Worm (Caenorhabditis elegans) whole organism, L1 larva: ENCODE results near the gene toh-1.
A peak's percentile ranks its signal among the peaks of the same experiment; 100 is the strongest.

ENCODE experiments used
- C16A3.4 ChIP-seq: fragments of 150-350 bp; optimal IDR thresholded peaks from 2 replicates; lab custom pipeline; 2014; ENCODE audit warnings: missing biosample characterization, missing genetic modification characterization
- C34B4.2 ChIP-seq: sonication (generic microtip); optimal IDR thresholded peaks from 2 replicates; lab custom pipeline; 2017; ENCODE audit warnings: mild to moderate bottlenecking, missing genetic modification characterization, missing compliant biosample characterization
- Y116A8C.19 ChIP-seq: sonication (generic microtip); optimal IDR thresholded peaks from 2 replicates; lab custom pipeline; 2016; ENCODE audit warnings: missing compliant biosample characterization, missing genetic modification characterization, borderline replicate concordance
- aha-1 ChIP-seq: fragments of 150-350 bp; optimal IDR thresholded peaks from 2 replicates; lab custom pipeline; 2014; ENCODE audit warnings: missing biosample characterization, missing genetic modification characterization
- ama-1 ChIP-seq: fragments of 150-350 bp; optimal IDR thresholded peaks from 2 replicates; lab custom pipeline; 2014
- blmp-1 ChIP-seq: fragments of 150-350 bp; optimal IDR thresholded peaks from 2 replicates; lab custom pipeline; 2014; ENCODE audit warnings: missing biosample characterization, missing genetic modification characterization
- ceh-82 ChIP-seq, 3 experiments: fragments of 150-350 bp in 1 of 3; sonication (generic microtip) in 2 of 3; optimal IDR thresholded peaks; 2 replicates each; lab custom pipeline; 2014 to 2017; ENCODE audit warnings: missing biosample characterization in 3 of 3, missing genetic modification characterization in 3 of 3
- ces-1 ChIP-seq: fragments of 150-350 bp; optimal IDR thresholded peaks from 2 replicates; lab custom pipeline; 2014; ENCODE audit warnings: missing biosample characterization, missing genetic modification reagents, missing genetic modification characterization
- dsc-1 ChIP-seq: sonication (generic microtip); optimal IDR thresholded peaks from 2 replicates; lab custom pipeline; 2016; ENCODE audit warnings: mild to moderate bottlenecking, missing genetic modification characterization, missing compliant biosample characterization
- efl-1 ChIP-seq, 4 experiments: fragments of 150-350 bp; optimal IDR thresholded peaks in 3 of 4; peaks in 1 of 4; 1 replicate in 1 of 4; 2 replicates in 3 of 4; lab custom pipeline; 2014; ENCODE audit warnings: missing biosample characterization in 2 of 4, missing genetic modification characterization in 2 of 4, missing genetic modification reagents in 2 of 4
- egl-13 ChIP-seq: sonication (generic microtip); optimal IDR thresholded peaks from 2 replicates; lab custom pipeline; 2016; ENCODE audit warnings: missing genotype, missing genetic modification reagents, missing genetic modification characterization, missing compliant biosample characterization
- egl-27 ChIP-seq, 2 experiments: fragments of 150-350 bp in 1 of 2; sonication (generic microtip); optimal IDR thresholded peaks; 3 replicates each; lab custom pipeline; 2017 to 2018; ENCODE audit warnings: missing biosample characterization in 2 of 2, missing genetic modification characterization in 2 of 2, missing genetic modification reagents in 2 of 2
- elt-2 ChIP-seq: sonication (generic microtip); optimal IDR thresholded peaks from 2 replicates; lab custom pipeline; 2016; ENCODE audit warnings: missing genetic modification characterization, mild to moderate bottlenecking, inconsistent platforms, missing compliant biosample characterization, missing genetic modification reagents
- elt-3 ChIP-seq, 6 experiments: fragments of 150-350 bp in 1 of 6; sonication (generic microtip); optimal IDR thresholded peaks; 2 replicates each; lab custom pipeline; 2017 to 2018; ENCODE audit warnings: missing biosample characterization in 6 of 6, missing genetic modification characterization in 6 of 6, inconsistent platforms in 1 of 6
- irx-1 ChIP-seq: sonication (generic microtip); optimal IDR thresholded peaks from 2 replicates; lab custom pipeline; 2016; ENCODE audit warnings: missing genetic modification characterization, missing compliant biosample characterization
- jun-1 ChIP-seq: fragments of 150-350 bp; optimal IDR thresholded peaks from 2 replicates; lab custom pipeline; 2014; ENCODE audit warnings: missing biosample characterization, missing genetic modification reagents, missing genetic modification characterization
- lin-14 ChIP-seq: fragments of 200-800 bp; sonication (Bioruptor generic); optimal IDR thresholded peaks from 2 replicates; lab custom pipeline; 2018; ENCODE audit warnings: mild to moderate bottlenecking, missing genetic modification characterization, moderate library complexity, missing compliant biosample characterization
- lin-35 ChIP-seq, 2 experiments: fragments of 150-350 bp; optimal IDR thresholded peaks; 2 replicates each; lab custom pipeline; 2014; ENCODE audit warnings: missing biosample characterization in 2 of 2, missing genetic modification characterization in 2 of 2, missing genetic modification reagents in 2 of 2
- mab-9 ChIP-seq: fragments of 200-800 bp; sonication (Bioruptor generic); IDR thresholded peaks from 2 replicates; pipeline ENCODE4 v1.3.6; 2022; ENCODE audit warnings: missing genetic modification reagents, missing genetic modification characterization, missing compliant biosample characterization
- mdl-1 ChIP-seq, 2 experiments: fragments of 150-350 bp; optimal IDR thresholded peaks; 2 replicates each; lab custom pipeline; 2014 to 2017; ENCODE audit warnings: missing biosample characterization in 2 of 2, missing genetic modification characterization in 2 of 2, inconsistent platforms in 1 of 2
- mef-2 ChIP-seq: fragments of 150-350 bp; optimal IDR thresholded peaks from 2 replicates; lab custom pipeline; 2014; ENCODE audit warnings: missing biosample characterization, missing genetic modification characterization
- nhr-12 ChIP-seq: sonication (generic microtip); optimal IDR thresholded peaks from 2 replicates; lab custom pipeline; 2017; ENCODE audit warnings: missing biosample characterization, missing genetic modification characterization
- nhr-19 ChIP-seq: fragments of 200-800 bp; sonication (Bioruptor generic); conservative IDR thresholded peaks from 2 replicates; pipeline ENCODE4 v1.3.6; 2022; ENCODE audit warnings: missing genetic modification characterization, missing compliant biosample characterization
- nhr-28 ChIP-seq: fragments of 150-350 bp; optimal IDR thresholded peaks from 2 replicates; lab custom pipeline; 2014; ENCODE audit warnings: missing biosample characterization, missing genetic modification characterization
- nhr-71 ChIP-seq: sonication (generic microtip); optimal IDR thresholded peaks from 2 replicates; lab custom pipeline; 2016; ENCODE audit warnings: mild to moderate bottlenecking, missing genetic modification characterization, moderate library complexity, missing compliant biosample characterization
- nhr-76 ChIP-seq: sonication (generic microtip); optimal IDR thresholded peaks from 2 replicates; lab custom pipeline; 2017; ENCODE audit warnings: missing biosample characterization, missing genetic modification characterization
- nhr-84 ChIP-seq: sonication (generic microtip); optimal IDR thresholded peaks from 2 replicates; lab custom pipeline; 2017; ENCODE audit warnings: missing biosample characterization, missing genetic modification characterization
- nhr-85 ChIP-seq: sonication (generic microtip); peaks from one replicate; lab custom pipeline; 2016; ENCODE audit warnings: missing genetic modification characterization, inconsistent platforms, missing compliant biosample characterization
- nhr-90 ChIP-seq: sonication (generic microtip); optimal IDR thresholded peaks from 2 replicates; lab custom pipeline; 2016; ENCODE audit warnings: mild to moderate bottlenecking, missing genetic modification characterization, missing compliant biosample characterization; ENCODE audit not compliant: poor library complexity
- pag-3 ChIP-seq: sonication (generic microtip); optimal IDR thresholded peaks from 2 replicates; lab custom pipeline; 2017; ENCODE audit warnings: missing genetic modification characterization, mild to moderate bottlenecking, missing compliant biosample characterization, antibody characterized with exemption, borderline replicate concordance; ENCODE audit not compliant: insufficient read depth
- pqm-1 ChIP-seq: sonication (generic microtip); optimal IDR thresholded peaks from 3 replicates; lab custom pipeline; 2017; ENCODE audit warnings: missing biosample characterization, missing genetic modification characterization
- rnt-1 ChIP-seq: sonication (generic microtip); optimal IDR thresholded peaks from 2 replicates; lab custom pipeline; 2016; ENCODE audit warnings: mild to moderate bottlenecking, missing genetic modification characterization, moderate library complexity, missing compliant biosample characterization
- snpc-4 ChIP-seq: fragments of 150-350 bp; optimal IDR thresholded peaks from 2 replicates; lab custom pipeline; 2014; ENCODE audit warnings: missing biosample characterization, missing genetic modification characterization
- tbx-2 ChIP-seq: sonication (generic microtip); optimal IDR thresholded peaks from 2 replicates; lab custom pipeline; 2016; ENCODE audit warnings: missing genetic modification characterization, missing compliant biosample characterization
- unc-86 ChIP-seq: sonication (generic microtip); optimal IDR thresholded peaks from 2 replicates; lab custom pipeline; 2016; ENCODE audit warnings: missing genetic modification characterization, missing compliant biosample characterization
- unc-98 ChIP-seq: fragments of 200-800 bp; sonication (Bioruptor generic); IDR thresholded peaks from 2 replicates; pipeline ENCODE4 v1.3.6; 2022; ENCODE audit warnings: missing genetic modification characterization, missing compliant biosample characterization
- vab-15 ChIP-seq: sonication (generic microtip); optimal IDR thresholded peaks from 2 replicates; lab custom pipeline; 2017; ENCODE audit warnings: missing genotype, mild to moderate bottlenecking, missing genetic modification characterization, missing compliant biosample characterization
- xbp-1 ChIP-seq: sonication (generic microtip); optimal IDR thresholded peaks from 2 replicates; lab custom pipeline; 2016; ENCODE audit warnings: missing genetic modification characterization, missing compliant biosample characterization
- zip-4 ChIP-seq: fragments of 200-800 bp; sonication (Bioruptor generic); optimal IDR thresholded peaks from 2 replicates; lab custom pipeline; 2018; ENCODE audit warnings: mild to moderate bottlenecking, missing genetic modification characterization, moderate library complexity, missing compliant biosample characterization
- ztf-4 ChIP-seq: fragments of 150-350 bp; optimal IDR thresholded peaks from 2 replicates; lab custom pipeline; 2014; ENCODE audit warnings: missing biosample characterization, missing genetic modification characterization

Gene toh-1

ce11 chrIII:3786427-3786935, 22.3 kb downstream of the toh-1 start, which contains the start of gene acy-3 (continued):
- TF ChIP-seq nhr-19 (GFP tag; lab: Robert Waterston, UW) (peak; percentile 67), nhr-90 (peak; percentile 53), elt-3 (tag; optimal IDR thresholded peaks at IDR 0.05; lab: Kevin White, UChicago) (peak in 1 of 6 experiments; percentile 18), vab-15 (tag; lab: Kevin White, UChicago) (no peak), unc-98 (no peak), nhr-12 (tag; lab: Kevin White, UChicago) (no peak), C34B4.2 (tag; lab: Kevin White, UChicago) (no peak), pag-3 (tag; lab: Kevin White, UChicago) (no peak), tbx-2 (tag; lab: Kevin White, UChicago) (peak; percentile 31), ama-1 (no peak), jun-1 (peak; percentile 7), rnt-1 (tag; lab: Kevin White, UChicago) (peak; percentile 72), mab-9 (GFP tag; lab: Robert Waterston, UW) (no peak), blmp-1 (peak; percentile 50), ceh-82 (tag; optimal IDR thresholded peaks at IDR 0.05; lab: Kevin White, UChicago) (no peak), efl-1 (optimal IDR thresholded peaks at IDR 0.05; lab: Kevin White, UChicago) (peak; percentile 46 to 58), efl-1 (GFP tag; optimal IDR thresholded peaks at IDR 0.05 in 1 of 2; lab: Kevin White, UChicago) (peak in 1 of 2 experiments; percentile 94), aha-1 (tag; lab: Kevin White, UChicago) (no peak), xbp-1 (peak; percentile 21), Y116A8C.19 (no peak), snpc-4 (tag; lab: Kevin White, UChicago) (no peak), pqm-1 (tag; lab: Kevin White, UChicago) (no peak), dsc-1 (tag; lab: Kevin White, UChicago) (no peak), mef-2 (tag; lab: Kevin White, UChicago) (no peak), lin-14 (GFP tag; lab: Kevin White, UChicago) (peak; percentile 78), lin-35 (GFP tag; optimal IDR thresholded peaks at IDR 0.05; lab: Kevin White, UChicago) (peak; percentile 5 to 40), nhr-76 (tag; lab: Kevin White, UChicago) (no peak), C16A3.4 (tag; lab: Kevin White, UChicago) (no peak), nhr-85 (tag; lab: Kevin White, UChicago) (peak; percentile 86), mdl-1 (tag; optimal IDR thresholded peaks at IDR 0.05; lab: Kevin White, UChicago) (peak in 1 of 2 experiments; percentile 30), ces-1 (GFP tag; lab: Kevin White, UChicago) (no peak), nhr-71 (tag; lab: Kevin White, UChicago) (peak; percentile 85), egl-27 (tag; optimal IDR thresholded peaks at IDR 0.05; lab: Kevin White, UChicago) (peak in 1 of 2 experiments; percentile 19), irx-1 (tag; lab: Kevin White, UChicago) (no peak), egl-13 (tag; lab: Kevin White, UChicago) (no peak), nhr-28 (tag; lab: Kevin White, UChicago) (no peak), zip-4 (GFP tag; lab: Kevin White, UChicago) (no peak), unc-86 (tag; lab: Kevin White, UChicago) (no peak)

- TF ChIP-seq lin-35 (GFP tag; optimal IDR thresholded peaks at IDR 0.05; lab: Kevin White, UChicago) (peak in 1 of 2 experiments; percentile 6), elt-2 (tag; lab: Kevin White, UChicago) (peak; percentile 19), mdl-1 (tag; optimal IDR thresholded peaks at IDR 0.05; lab: Kevin White, UChicago) (no peak), nhr-84 (tag; lab: Kevin White, UChicago) (no peak), ztf-4 (tag; lab: Kevin White, UChicago) (no peak)
Measured at ce11 chrIII:3785094-3785493, 23.7 kb downstream of the toh-1 start.
